Worm (Caenorhabditis elegans): Measurements from ENCODE around the gene nlp-82.

DNA sequence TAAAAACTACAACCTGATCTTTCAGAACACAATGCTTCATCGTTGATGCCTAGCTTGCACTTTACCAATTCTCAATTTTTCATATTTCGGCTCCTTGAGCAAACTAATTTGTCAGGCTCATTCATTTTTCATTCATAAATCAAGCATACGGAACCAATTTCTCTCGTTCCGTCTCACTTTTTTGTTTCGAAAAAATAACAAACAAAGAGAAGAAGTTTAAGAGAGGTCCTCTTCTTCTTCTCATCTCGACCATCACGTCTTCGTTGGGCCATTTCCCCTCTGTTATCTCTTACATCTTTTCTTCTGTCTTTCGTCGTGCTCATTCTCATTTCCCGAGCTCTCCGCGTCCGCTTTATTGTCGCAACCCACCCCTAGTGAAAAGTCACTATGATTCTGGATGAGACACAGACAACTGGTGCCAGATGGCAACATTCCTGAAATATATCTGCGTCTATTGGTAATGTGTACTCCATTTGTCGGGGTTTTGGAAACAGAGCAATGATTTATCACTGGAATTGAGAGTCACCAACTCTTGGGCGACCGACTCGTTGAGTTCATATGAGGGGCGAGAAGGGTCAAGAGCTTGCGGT, 10.7 kb upstream of the nlp-82 start:
- TF ChIP-seq him-1 (tag; optimal IDR thresholded peaks at IDR 0.05) = no peak
- no peak for TF ChIP-seq W03F9.2 (tag; optimal IDR thresholded peaks at IDR 0.05)
- no peak for TF ChIP-seq dao-5 (tag; optimal IDR thresholded peaks at IDR 0.05)
